Fruit fly (Drosophila melanogaster) whole organism, prepupa: Measurements from ENCODE around the gene insv.

ENCODE experiments used
- Blimp-1 ChIP-seq: fragments of 200-800 bp; sonication (Bioruptor generic); optimal IDR thresholded peaks from 3 replicates; lab custom pipeline; 2017; ENCODE audit warnings: missing biosample characterization, missing genetic modification characterization, mild to moderate bottlenecking, moderate library complexity, missing genetic modification reagents
- CG10669 ChIP-seq: fragments of 200-800 bp; sonication (Bioruptor generic); optimal IDR thresholded peaks from 3 replicates; lab custom pipeline; 2018; ENCODE audit warnings: missing biosample characterization, mild to moderate bottlenecking, missing genetic modification characterization, moderate library complexity
- CG11294 ChIP-seq: fragments of 200-800 bp; sonication (Bioruptor generic); IDR thresholded peaks from 2 replicates; pipeline ENCODE4 v1.3.6; 2022; ENCODE audit warnings: missing biosample characterization, missing genetic modification characterization
- CG15336 ChIP-seq: fragments of 200-800 bp; sonication (Bioruptor generic); IDR thresholded peaks from 2 replicates; pipeline ENCODE4 v1.3.6; 2022; ENCODE audit warnings: missing biosample characterization, missing genetic modification characterization
- CG32006 ChIP-seq: fragments of 200-800 bp; sonication (Bioruptor generic); optimal IDR thresholded peaks from 3 replicates; lab custom pipeline; 2017; ENCODE audit warnings: missing biosample characterization, mild to moderate bottlenecking, missing genetic modification characterization
- CG34406 ChIP-seq: fragments of 200-800 bp; sonication (Bioruptor generic); optimal IDR thresholded peaks from 3 replicates; lab custom pipeline; 2016; ENCODE audit warnings: missing biosample characterization, missing genetic modification characterization
- CG3919 ChIP-seq: fragments of 200-800 bp; sonication (Bioruptor generic); optimal IDR thresholded peaks from 3 replicates; lab custom pipeline; 2016; ENCODE audit warnings: missing biosample characterization, missing genetic modification characterization
- CG6163 ChIP-seq: fragments of 200-800 bp; sonication (Bioruptor generic); IDR thresholded peaks from 3 replicates; pipeline ENCODE4 v1.3.6; 2022; ENCODE audit warnings: missing biosample characterization, missing genetic modification characterization
- CG6276 ChIP-seq: fragments of 200-800 bp; sonication (Bioruptor generic); optimal IDR thresholded peaks from 2 replicates; lab custom pipeline; 2017; ENCODE audit warnings: missing biosample characterization, mild to moderate bottlenecking, missing genetic modification characterization
- CG6792 ChIP-seq: fragments of 200-800 bp; sonication (Bioruptor generic); optimal IDR thresholded peaks from 3 replicates; lab custom pipeline; 2016; ENCODE audit warnings: missing biosample characterization, missing genetic modification characterization
- CG6808 ChIP-seq: fragments of 200-800 bp; sonication (Bioruptor generic); optimal IDR thresholded peaks from 3 replicates; lab custom pipeline; 2017; ENCODE audit warnings: missing biosample characterization, missing genetic modification characterization, mild to moderate bottlenecking, moderate library complexity, missing genetic modification reagents
- CG8119 ChIP-seq: fragments of 200-800 bp; sonication (Bioruptor generic); IDR thresholded peaks from 3 replicates; pipeline ENCODE4 v1.3.6; 2022; ENCODE audit warnings: missing biosample characterization, missing genetic modification characterization
- Eip75B ChIP-seq: fragments of 200-800 bp; sonication (Bioruptor generic); optimal IDR thresholded peaks from 3 replicates; lab custom pipeline; 2016; ENCODE audit warnings: missing biosample characterization, missing genetic modification characterization
- Eip78C ChIP-seq: fragments of 200-800 bp; sonication (Bioruptor generic); peaks from one replicate; lab custom pipeline; 2016; ENCODE audit warnings: missing biosample characterization, missing genetic modification characterization
- Ets96B ChIP-seq: fragments of 200-800 bp; optimal IDR thresholded peaks from 2 replicates; lab custom pipeline; 2019; ENCODE audit warnings: missing biosample characterization, mild to moderate bottlenecking, missing genetic modification characterization, moderate library complexity
- Gug ChIP-seq: fragments of 200-800 bp; sonication (Bioruptor generic); IDR thresholded peaks from 2 replicates; pipeline ENCODE4 v1.3.6; 2022; ENCODE audit warnings: missing biosample characterization, missing genetic modification characterization
- Hr38 ChIP-seq: sonication (Bioruptor generic); optimal IDR thresholded peaks from 2 replicates; lab custom pipeline; 2016; ENCODE audit warnings: missing biosample characterization, missing genetic modification characterization
- Hr4 ChIP-seq: fragments of 200-800 bp; sonication (Bioruptor generic); optimal IDR thresholded peaks from 3 replicates; lab custom pipeline; 2016; ENCODE audit warnings: missing biosample characterization, missing genetic modification characterization
- Lpt ChIP-seq: fragments of 200-800 bp; sonication (Bioruptor generic); optimal IDR thresholded peaks from 3 replicates; lab custom pipeline; 2016; ENCODE audit warnings: missing biosample characterization, missing genetic modification characterization
- Sox102F ChIP-seq: fragments of 200-800 bp; sonication (Bioruptor generic); optimal IDR thresholded peaks from 2 replicates; lab custom pipeline; 2016; ENCODE audit warnings: missing biosample characterization, mild to moderate bottlenecking, missing genetic modification characterization
- Sox15 ChIP-seq: fragments of 200-800 bp; sonication (Bioruptor generic); optimal IDR thresholded peaks from 3 replicates; lab custom pipeline; 2016; ENCODE audit warnings: missing biosample characterization, missing genetic modification characterization
- cyc ChIP-seq: fragments of 200-800 bp; sonication (Bioruptor generic); optimal IDR thresholded peaks from 3 replicates; lab custom pipeline; 2016; ENCODE audit warnings: missing biosample characterization, missing genetic modification characterization
- dsx ChIP-seq: fragments of 200-800 bp; optimal IDR thresholded peaks from 3 replicates; lab custom pipeline; 2019; ENCODE audit warnings: missing biosample characterization, mild to moderate bottlenecking, missing genetic modification characterization, moderate library complexity; ENCODE audit not compliant: poor library complexity, severe bottlenecking
- eg ChIP-seq: fragments of 200-800 bp; sonication (Bioruptor generic); IDR thresholded peaks from 3 replicates; pipeline ENCODE4 v1.3.6; 2022; ENCODE audit warnings: missing biosample characterization, missing genetic modification characterization
- esn ChIP-seq: fragments of 200-800 bp; sonication (Bioruptor generic); optimal IDR thresholded peaks from 2 replicates; lab custom pipeline; 2016; ENCODE audit warnings: missing biosample characterization, mild to moderate bottlenecking, missing genetic modification characterization, moderate library complexity
- fd59A ChIP-seq: fragments of 200-800 bp; sonication (Bioruptor generic); optimal IDR thresholded peaks from 2 replicates; lab custom pipeline; 2017; ENCODE audit warnings: missing biosample characterization, mild to moderate bottlenecking, missing genetic modification characterization, missing genetic modification reagents
- fd85E ChIP-seq: fragments of 200-800 bp; sonication (Bioruptor generic); optimal IDR thresholded peaks from 3 replicates; lab custom pipeline; 2016; ENCODE audit warnings: missing biosample characterization, missing genetic modification characterization
- salr ChIP-seq, 2 experiments: fragments of 200-800 bp; sonication (Bioruptor generic); optimal IDR thresholded peaks; 3 replicates each; lab custom pipeline; 2016 to 2018; ENCODE audit warnings: missing biosample characterization in 2 of 2, missing genetic modification characterization in 2 of 2, mild to moderate bottlenecking in 1 of 2
- spab ChIP-seq: fragments of 200-800 bp; sonication (Bioruptor generic); optimal IDR thresholded peaks from 2 replicates; lab custom pipeline; 2017; ENCODE audit warnings: missing biosample characterization, mild to moderate bottlenecking, missing genetic modification characterization, missing genetic modification reagents
- svp ChIP-seq: fragments of 200-800 bp; sonication (Bioruptor generic); peaks from one replicate; lab custom pipeline; 2016; ENCODE audit warnings: missing biosample characterization, missing genetic modification characterization
- vri ChIP-seq: fragments of 200-800 bp; sonication (Bioruptor generic); optimal IDR thresholded peaks from 3 replicates; lab custom pipeline; 2016; ENCODE audit warnings: missing biosample characterization, mild to moderate bottlenecking, missing genetic modification characterization

The insv gene

DNA sequence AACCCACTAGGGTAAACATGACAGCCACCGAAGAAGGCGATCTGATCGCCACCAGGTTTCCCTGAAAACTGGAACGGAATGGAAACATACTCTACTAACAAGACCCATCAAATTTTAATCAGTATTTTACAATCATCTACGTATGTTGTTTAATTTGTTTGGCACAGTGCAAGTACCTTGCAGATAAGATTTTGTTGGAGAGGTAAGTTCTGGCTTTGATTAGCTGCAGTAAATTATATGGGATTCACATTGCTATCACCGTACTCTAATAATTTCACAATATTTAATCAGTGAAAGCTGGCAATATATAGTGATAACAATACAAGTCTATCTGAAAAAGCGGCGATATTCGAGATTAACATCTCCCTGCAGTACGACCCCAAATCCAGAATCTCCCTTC, 12.0 kb downstream of the insv start, which contains the start of gene Cyp309a1:
Gene Cyp309a1, minus strand, starts transcription at position 73 of the 400 bp plus-strand sequence.
- TF ChIP-seq Eip78C (GFP tag; lab: Kevin White, UChicago) (no peak), salr (GFP tag; optimal IDR thresholded peaks at IDR 0.05; lab: Kevin White, UChicago) (no peak), CG6163 (GFP tag; lab: Robert Waterston, UW) (no peak), esn (GFP tag; lab: Kevin White, UChicago) (no peak), CG15336 (no peak), CG11294 (GFP tag; lab: Robert Waterston, UW) (no peak), CG34406 (GFP tag; lab: Kevin White, UChicago) (no peak), vri (GFP tag; lab: Kevin White, UChicago) (peak; percentile 25), CG32006 (GFP tag; lab: Kevin White, UChicago) (no peak), CG6792 (GFP tag; lab: Kevin White, UChicago) (no peak), spab (GFP tag; lab: Kevin White, UChicago) (no peak), svp (GFP tag; lab: Kevin White, UChicago) (peak; percentile 74), Ets96B (no peak), Lpt (GFP tag; lab: Kevin White, UChicago) (no peak)

- TF ChIP-seq CG34406 (GFP tag; lab: Kevin White, UChicago) (no peak), CG10669 (GFP tag; lab: Kevin White, UChicago) (no peak), CG6276 (GFP tag; lab: Kevin White, UChicago) (no peak), cyc (GFP tag; lab: Kevin White, UChicago) (no peak), CG11294 (GFP tag; lab: Robert Waterston, UW) (no peak), Sox15 (GFP tag; lab: Kevin White, UChicago) (no peak), fd59A (no peak), dsx (GFP tag; lab: Kevin White, UChicago) (no peak), CG8119 (GFP tag; lab: Robert Waterston, UW) (no peak), CG6808 (GFP tag; lab: Kevin White, UChicago) (no peak), Sox102F (GFP tag; lab: Kevin White, UChicago) (no peak)
These were observed 24.1 kb downstream of the insv start, which contains the start of gene CG3515 for dm6 chr2L:2552725-2553124. Gene CG3515, minus strand, starts transcription at chr2L:2552825.

DNA sequence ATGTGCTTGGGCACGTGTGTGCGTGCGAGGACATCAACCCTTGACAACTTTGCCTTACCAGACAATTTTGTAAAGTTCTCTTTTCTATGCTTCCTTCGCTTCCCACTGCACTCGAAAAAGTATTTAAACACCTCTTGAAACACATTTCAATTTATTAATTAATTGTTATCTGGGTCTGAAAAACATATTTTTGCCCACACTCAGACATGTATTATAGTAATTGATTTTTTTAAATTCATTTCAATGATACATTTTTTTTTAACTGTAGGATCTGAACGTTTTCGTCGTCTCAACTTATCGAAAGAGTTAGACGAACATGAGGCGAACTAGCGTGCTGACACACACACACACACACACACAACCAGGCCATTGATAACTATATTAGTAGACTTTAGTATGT, 34.3 kb downstream of the insv start:
- no peak for TF ChIP-seq fd85E
- TF ChIP-seq Hr38 (GFP tag; lab: Kevin White, UChicago) = no peak
- TF ChIP-seq Gug (GFP tag; lab: Robert Waterston, UW) = 0 out of 2 replicates have a peak, but pooled peaks have one; percentile 21
- 0 out of 2 replicates have a peak, but pooled peaks have one; percentile 17 for TF ChIP-seq CG15336
- peak; percentile 20 for TF ChIP-seq CG32006 (GFP tag; lab: Kevin White, UChicago)
- 0 out of 3 replicates have a peak, but pooled peaks have one; percentile 27 for TF ChIP-seq eg
- TF ChIP-seq Eip78C (GFP tag; lab: Kevin White, UChicago) = peak; percentile 23
- 0 out of 3 replicates have a peak, but pooled peaks have one; percentile 37 for TF ChIP-seq CG8119 (GFP tag; lab: Robert Waterston, UW)

DNA sequence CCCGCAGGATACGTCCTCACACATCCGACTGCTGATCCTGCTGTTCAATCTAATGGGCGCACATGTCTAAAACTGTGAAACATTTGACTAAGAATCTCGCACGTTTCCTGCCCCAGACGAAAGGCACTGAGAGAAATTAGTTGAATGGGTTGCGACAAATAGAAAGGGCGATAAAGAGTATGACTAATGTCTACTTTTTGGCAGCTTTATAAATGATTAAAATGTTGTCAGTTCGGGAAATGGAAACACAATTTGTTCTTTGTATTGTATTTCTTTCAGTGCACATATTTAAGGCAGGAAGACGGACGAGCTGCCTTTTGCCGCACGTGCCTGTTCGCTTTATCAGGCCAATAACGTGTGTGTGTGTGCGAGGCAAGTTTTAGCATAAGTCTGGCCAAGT, 48.7 kb downstream of the insv start:
- TF ChIP-seq CG6163 (GFP tag; lab: Robert Waterston, UW) (peak; percentile 38; the same call in 2 of the 3 replicates), Hr4 (GFP tag; lab: Kevin White, UChicago) (peak; percentile 1), CG32006 (GFP tag; lab: Kevin White, UChicago) (peak; percentile 20), Eip75B (GFP tag; lab: Kevin White, UChicago) (no peak), CG3919 (peak; percentile 2), Hr38 (GFP tag; lab: Kevin White, UChicago) (no peak), Eip78C (GFP tag; lab: Kevin White, UChicago) (peak; percentile 32), CG10669 (GFP tag; lab: Kevin White, UChicago) (peak; percentile 8), Sox15 (GFP tag; lab: Kevin White, UChicago) (no peak), Blimp-1 (no peak)
